Worm (Caenorhabditis elegans) whole organism, mixed stage, embryonic: ENCODE results near the gene wapl-1.

Experiments
- M03D4.4 ChIP-seq: sonication (generic microtip); optimal IDR thresholded peaks from 2 replicates; lab custom pipeline; 2017; ENCODE audit warnings: mild to moderate bottlenecking, missing genetic modification characterization, missing compliant biosample characterization
- bed-3 ChIP-seq: fragments of 200-800 bp; sonication (Bioruptor generic); optimal IDR thresholded peaks from 3 replicates; lab custom pipeline; 2018; ENCODE audit warnings: mild to moderate bottlenecking, missing genetic modification characterization, moderate library complexity, missing compliant biosample characterization
- blmp-1 ChIP-seq: fragments of 150-350 bp; optimal IDR thresholded peaks from 2 replicates; lab custom pipeline; 2014; ENCODE audit warnings: missing biosample characterization, missing genetic modification characterization
- ceh-39 ChIP-seq: fragments of 150-350 bp; optimal IDR thresholded peaks from 2 replicates; lab custom pipeline; 2014; ENCODE audit warnings: missing biosample characterization, missing genetic modification characterization
- ceh-43 ChIP-seq: fragments of 200-800 bp; sonication (Bioruptor generic); optimal IDR thresholded peaks from 2 replicates; lab custom pipeline; 2018; ENCODE audit warnings: mild to moderate bottlenecking, missing genetic modification characterization, moderate library complexity, missing compliant biosample characterization
- ceh-83 ChIP-seq: fragments of 200-800 bp; sonication (Bioruptor generic); optimal IDR thresholded peaks from 2 replicates; lab custom pipeline; 2018; ENCODE audit warnings: mild to moderate bottlenecking, missing genetic modification characterization, missing compliant biosample characterization
- ces-1 ChIP-seq: fragments of 150-350 bp; optimal IDR thresholded peaks from 2 replicates; lab custom pipeline; 2014; ENCODE audit warnings: missing biosample characterization, missing genetic modification reagents, missing genetic modification characterization
- cnd-1 ChIP-seq: fragments of 200-800 bp; sonication (Bioruptor generic); optimal IDR thresholded peaks from 2 replicates; lab custom pipeline; 2018; ENCODE audit warnings: mild to moderate bottlenecking, missing genetic modification characterization, missing compliant biosample characterization
- drap-1 ChIP-seq: fragments of 200-800 bp; sonication (Bioruptor generic); optimal IDR thresholded peaks from 3 replicates; lab custom pipeline; 2018; ENCODE audit warnings: mild to moderate bottlenecking, missing genetic modification characterization, missing compliant biosample characterization
- elt-1 ChIP-seq: sonication (generic microtip); optimal IDR thresholded peaks from 2 replicates; lab custom pipeline; 2017; ENCODE audit warnings: missing genetic modification characterization, mild to moderate bottlenecking, missing compliant biosample characterization, antibody characterized with exemption, moderate library complexity, borderline replicate concordance; ENCODE audit not compliant: insufficient read depth
- elt-3 ChIP-seq: fragments of 150-350 bp; optimal IDR thresholded peaks from 2 replicates; lab custom pipeline; 2014; ENCODE audit warnings: missing biosample characterization, missing genetic modification characterization
- flh-1 ChIP-seq: fragments of 200-800 bp; sonication (Bioruptor generic); optimal IDR thresholded peaks from 2 replicates; lab custom pipeline; 2018; ENCODE audit warnings: mild to moderate bottlenecking, missing genetic modification characterization, moderate library complexity, missing compliant biosample characterization
- ham-2 ChIP-seq: fragments of 200-800 bp; sonication (Bioruptor generic); optimal IDR thresholded peaks from 2 replicates; lab custom pipeline; 2018; ENCODE audit warnings: mild to moderate bottlenecking, missing genetic modification characterization, missing compliant biosample characterization
- hlh-1 ChIP-seq: fragments of 150-350 bp; optimal IDR thresholded peaks from 2 replicates; lab custom pipeline; 2014; ENCODE audit warnings: missing biosample characterization, missing genetic modification reagents, missing genetic modification characterization
- lin-13 ChIP-seq: fragments of 150-350 bp; optimal IDR thresholded peaks from 2 replicates; lab custom pipeline; 2014; ENCODE audit warnings: missing biosample characterization, missing genetic modification characterization
- lin-32 ChIP-seq: fragments of 200-800 bp; sonication (Bioruptor generic); optimal IDR thresholded peaks from 2 replicates; lab custom pipeline; 2018; ENCODE audit warnings: mild to moderate bottlenecking, missing genetic modification characterization, missing compliant biosample characterization
- lsy-2 ChIP-seq: fragments of 150-350 bp; optimal IDR thresholded peaks from 2 replicates; lab custom pipeline; 2014; ENCODE audit warnings: missing biosample characterization, missing genetic modification characterization
- mab-5 ChIP-seq: fragments of 150-350 bp; optimal IDR thresholded peaks from 2 replicates; lab custom pipeline; 2014; ENCODE audit warnings: missing biosample characterization, missing genetic modification characterization
- mep-1 ChIP-seq: fragments of 150-350 bp; optimal IDR thresholded peaks from 2 replicates; lab custom pipeline; 2017; ENCODE audit warnings: missing biosample characterization, missing genetic modification reagents, missing genetic modification characterization, inconsistent platforms
- mls-2 ChIP-seq: sonication (generic microtip); optimal IDR thresholded peaks from 2 replicates; lab custom pipeline; 2016; ENCODE audit warnings: mild to moderate bottlenecking, missing genetic modification characterization, moderate library complexity, missing compliant biosample characterization
- nhr-12 ChIP-seq: fragments of 150-350 bp; optimal IDR thresholded peaks from 2 replicates; lab custom pipeline; 2014; ENCODE audit warnings: missing biosample characterization, missing genetic modification characterization
- nhr-2 ChIP-seq: fragments of 150-350 bp; optimal IDR thresholded peaks from 2 replicates; lab custom pipeline; 2014; ENCODE audit warnings: missing biosample characterization, missing genetic modification characterization
- nhr-237 ChIP-seq: fragments of 150-350 bp; optimal IDR thresholded peaks from 2 replicates; lab custom pipeline; 2014; ENCODE audit warnings: missing biosample characterization, missing genetic modification characterization
- nhr-28 ChIP-seq: fragments of 150-350 bp; optimal IDR thresholded peaks from 2 replicates; lab custom pipeline; 2014; ENCODE audit warnings: missing biosample characterization, missing genetic modification characterization
- nhr-76 ChIP-seq: sonication (generic microtip); optimal IDR thresholded peaks from 2 replicates; lab custom pipeline; 2017; ENCODE audit warnings: missing biosample characterization, missing genetic modification characterization
- pha-4 ChIP-seq: fragments of 150-350 bp; optimal IDR thresholded peaks from 2 replicates; lab custom pipeline; 2018; ENCODE audit warnings: missing biosample characterization, missing genetic modification reagents, missing genetic modification characterization
- sem-2 ChIP-seq: fragments of 200-800 bp; sonication (Bioruptor generic); optimal IDR thresholded peaks from 2 replicates; lab custom pipeline; 2018; ENCODE audit warnings: mild to moderate bottlenecking, missing genetic modification characterization, missing compliant biosample characterization
- snpc-4 ChIP-seq: fragments of 150-350 bp; optimal IDR thresholded peaks from 2 replicates; lab custom pipeline; 2014; ENCODE audit warnings: missing biosample characterization, missing genetic modification characterization
- sptf-1 ChIP-seq: sonication (generic microtip); optimal IDR thresholded peaks from 2 replicates; lab custom pipeline; 2017; ENCODE audit warnings: mild to moderate bottlenecking, missing genetic modification characterization, moderate library complexity, missing compliant biosample characterization
- tbx-8 ChIP-seq: fragments of 200-800 bp; sonication (Bioruptor generic); optimal IDR thresholded peaks from 2 replicates; lab custom pipeline; 2018; ENCODE audit warnings: mild to moderate bottlenecking, missing genetic modification characterization, moderate library complexity, missing compliant biosample characterization
- unc-120 ChIP-seq: sonication (generic microtip); optimal IDR thresholded peaks from 2 replicates; lab custom pipeline; 2017; ENCODE audit warnings: missing genetic modification characterization, missing compliant biosample characterization; ENCODE audit not compliant: poor library complexity, severe bottlenecking
- unc-39 ChIP-seq: fragments of 150-350 bp; optimal IDR thresholded peaks from 2 replicates; lab custom pipeline; 2014; ENCODE audit warnings: missing biosample characterization, missing genetic modification characterization
- unc-62 ChIP-seq: fragments of 150-350 bp; optimal IDR thresholded peaks from 2 replicates; lab custom pipeline; 2014; ENCODE audit warnings: missing biosample characterization, missing genetic modification reagents, missing genetic modification characterization
- zip-8 ChIP-seq: fragments of 150-350 bp; optimal IDR thresholded peaks from 2 replicates; lab custom pipeline; 2014; ENCODE audit warnings: missing biosample characterization, missing genetic modification characterization
- ztf-11 ChIP-seq: fragments of 150-350 bp; optimal IDR thresholded peaks from 2 replicates; lab custom pipeline; 2014; ENCODE audit warnings: missing biosample characterization, missing genetic modification characterization

The wapl-1 gene

ce11 chrIV:4445711-4446290 lies at the start of gene wapl-1, which contains the start of gene htz-1:
Gene wapl-1, minus strand, starts transcription at chrIV:4445740.
Gene htz-1, plus strand, starts transcription at chrIV:4446216.
- TF ChIP-seq flh-1 (GFP tag; lab: Kevin White, UChicago) (no peak), unc-62 (GFP tag; lab: Kevin White, UChicago) (peak; percentile 78), sptf-1 (peak; percentile 61), unc-39 (tag; lab: Kevin White, UChicago) (no peak), lsy-2 (peak; percentile 99), snpc-4 (tag; lab: Kevin White, UChicago) (no peak), ceh-39 (tag; lab: Kevin White, UChicago) (peak; percentile 90), nhr-237 (tag; lab: Kevin White, UChicago) (peak; percentile 87), drap-1 (GFP tag; lab: Kevin White, UChicago) (peak; percentile 32), nhr-28 (tag; lab: Kevin White, UChicago) (no peak), mab-5 (tag; lab: Kevin White, UChicago) (no peak), M03D4.4 (tag; lab: Kevin White, UChicago) (no peak), ham-2 (GFP tag; lab: Kevin White, UChicago) (no peak), mep-1 (tag; lab: Kevin White, UChicago) (peak; percentile 96), bed-3 (GFP tag; lab: Kevin White, UChicago) (no peak), blmp-1 (tag; lab: Kevin White, UChicago) (no peak), ceh-43 (GFP tag; lab: Kevin White, UChicago) (no peak), lin-13 (peak; percentile 96), ztf-11 (tag; lab: Kevin White, UChicago) (no peak), mls-2 (tag; lab: Kevin White, UChicago) (peak; percentile 52), sem-2 (GFP tag; lab: Kevin White, UChicago) (no peak), hlh-1 (tag; lab: Kevin White, UChicago) (peak; percentile 67), zip-8 (tag; lab: Kevin White, UChicago) (no peak), ces-1 (GFP tag; lab: Kevin White, UChicago) (peak; percentile 70), ceh-83 (peak; percentile 33), nhr-12 (tag; lab: Kevin White, UChicago) (no peak), nhr-76 (tag; lab: Kevin White, UChicago) (no peak), elt-1 (tag; lab: Kevin White, UChicago) (no peak), unc-120 (tag; lab: Kevin White, UChicago) (peak; percentile 46), cnd-1 (tag; lab: Kevin White, UChicago) (peak; percentile 44), nhr-2 (peak; percentile 63), elt-3 (tag; lab: Kevin White, UChicago) (no peak), lin-32 (GFP tag; lab: Kevin White, UChicago) (peak; percentile 30), pha-4 (tag; lab: Kevin White, UChicago) (peak; percentile 96), tbx-8 (no peak)

- no peak for TF ChIP-seq snpc-4 (tag; lab: Kevin White, UChicago)
- TF ChIP-seq ham-2 (GFP tag; lab: Kevin White, UChicago): no peak
- TF ChIP-seq unc-62 (GFP tag; lab: Kevin White, UChicago): no peak
- TF ChIP-seq sem-2 (GFP tag; lab: Kevin White, UChicago): no peak
- TF ChIP-seq lsy-2: no peak
- TF ChIP-seq ceh-39 (tag; lab: Kevin White, UChicago): no peak
- TF ChIP-seq nhr-237 (tag; lab: Kevin White, UChicago): no peak
- TF ChIP-seq M03D4.4 (tag; lab: Kevin White, UChicago): no peak
- TF ChIP-seq blmp-1 (tag; lab: Kevin White, UChicago): no peak
- no peak for TF ChIP-seq nhr-12 (tag; lab: Kevin White, UChicago)
- no peak for TF ChIP-seq zip-8 (tag; lab: Kevin White, UChicago)
- no peak for TF ChIP-seq tbx-8
- no peak for TF ChIP-seq mep-1 (tag; lab: Kevin White, UChicago)
- TF ChIP-seq, all 35 proteins: peak for 0
Observed at ce11 chrIV:4490148-4490652, 44.7 kb upstream of the wapl-1 start, which contains the start of gene ZK180.7. Gene ZK180.7, plus strand, starts transcription at chrIV:4490542.

- no peak for TF ChIP-seq ceh-83
- TF ChIP-seq mls-2 (tag; lab: Kevin White, UChicago): no peak
- TF ChIP-seq blmp-1 (tag; lab: Kevin White, UChicago): no peak
- no peak for TF ChIP-seq pha-4 (tag; lab: Kevin White, UChicago)
- TF ChIP-seq ztf-11 (tag; lab: Kevin White, UChicago): no peak
- no peak for TF ChIP-seq unc-62 (GFP tag; lab: Kevin White, UChicago)
- TF ChIP-seq elt-1 (tag; lab: Kevin White, UChicago): no peak
- TF ChIP-seq tbx-8: no peak
- no peak for TF ChIP-seq flh-1 (GFP tag; lab: Kevin White, UChicago)
- no peak for TF ChIP-seq nhr-28 (tag; lab: Kevin White, UChicago)
- TF ChIP-seq nhr-2: no peak
Observed at ce11 chrIV:4486738-4487137, 41.2 kb upstream of the wapl-1 start, which contains the start of gene trx-3. Gene trx-3, plus strand, starts transcription at chrIV:4487028.
